Worm (Caenorhabditis elegans): ENCODE results near the gene rgr-1.

The rgr-1 gene

ce11 chrIII:9353814-9354213, 39.7 kb upstream of the rgr-1 start:
- TF ChIP-seq sdc-2 (tag; optimal IDR thresholded peaks at IDR 0.05), result no peak
- no peak for TF ChIP-seq gmeb-2 (tag; optimal IDR thresholded peaks at IDR 0.05)
- TF ChIP-seq lim-6 (tag; optimal IDR thresholded peaks at IDR 0.05), result no peak
- no peak for TF ChIP-seq F13H6.1 (tag; optimal IDR thresholded peaks at IDR 0.05)
- no peak for TF ChIP-seq C08G9.2 (tag; optimal IDR thresholded peaks at IDR 0.05)
- peak; percentile 6 for TF ChIP-seq ceh-2 (tag; optimal IDR thresholded peaks at IDR 0.05)
- peak; percentile 75 for TF ChIP-seq hlh-30 (tag; optimal IDR thresholded peaks at IDR 0.05; ENCODE audit: insufficient read depth)
- TF ChIP-seq che-1 (tag; optimal IDR thresholded peaks at IDR 0.05), result no peak
- TF ChIP-seq tbx-2 (tag; optimal IDR thresholded peaks at IDR 0.05), result no peak
- TF ChIP-seq madf-2 (tag; optimal IDR thresholded peaks at IDR 0.05), result no peak
- TF ChIP-seq ets-4 (tag; optimal IDR thresholded peaks at IDR 0.05), result peak; percentile 5
- peak; percentile 98 for TF ChIP-seq pax-1 (tag; optimal IDR thresholded peaks at IDR 0.05)
- peak; percentile 6 for TF ChIP-seq ceh-31 (tag; optimal IDR thresholded peaks at IDR 0.05)
- TF ChIP-seq ztf-16 (tag; optimal IDR thresholded peaks at IDR 0.05), result no peak
- TF ChIP-seq pros-1 (tag; optimal IDR thresholded peaks at IDR 0.05), result no peak

ce11 chrIII:9355412-9355969, 38.0 kb upstream of the rgr-1 start, which contains the start of gene chtb-1:
Gene chtb-1, minus strand, starts transcription at chrIII:9355462.
- no peak for TF ChIP-seq ceh-31 (tag; optimal IDR thresholded peaks at IDR 0.05)
- no peak for TF ChIP-seq dve-1 (tag; optimal IDR thresholded peaks at IDR 0.05)
- TF ChIP-seq fax-1 (tag; optimal IDR thresholded peaks at IDR 0.05), result no peak
- TF ChIP-seq madf-2 (tag; optimal IDR thresholded peaks at IDR 0.05), result no peak
- TF ChIP-seq hlh-13 (GFP tag; optimal IDR thresholded peaks at IDR 0.05), result no peak

DNA sequence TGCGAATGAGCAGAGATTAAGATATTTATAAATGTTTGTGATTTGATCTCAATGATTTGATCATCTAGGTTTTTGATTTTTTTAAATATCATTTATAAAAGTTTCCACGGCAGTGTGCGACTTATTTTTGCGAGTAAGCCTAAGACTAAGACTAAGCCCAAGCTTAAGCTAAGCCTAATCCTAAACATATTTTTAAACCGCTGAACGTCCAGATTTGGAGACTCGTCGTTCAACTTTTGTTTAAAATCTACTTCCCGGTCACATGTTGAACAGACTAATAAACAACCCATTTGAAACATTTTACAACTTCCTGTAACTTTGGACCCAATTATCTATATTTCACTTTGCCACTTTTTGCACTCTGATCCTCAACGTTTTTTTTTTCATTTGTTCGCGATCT, 34.5 kb upstream of the rgr-1 start, which contains the start of gene K04H4.5:
Gene K04H4.5 (plus strand): TSS at position 301 of the 400 bp plus-strand sequence.
- TF ChIP-seq fax-1 (tag; optimal IDR thresholded peaks at IDR 0.05), result no peak
- no peak for TF ChIP-seq K09A11.1 (tag; optimal IDR thresholded peaks at IDR 0.05; ENCODE audit: insufficient read depth)
- no peak for TF ChIP-seq ceh-34 (tag; optimal IDR thresholded peaks at IDR 0.05)
- TF ChIP-seq ceh-19 (GFP tag; optimal IDR thresholded peaks at IDR 0.05), result no peak
- no peak for TF ChIP-seq ztf-16 (tag; optimal IDR thresholded peaks at IDR 0.05)
- TF ChIP-seq pha-2 (tag; optimal IDR thresholded peaks at IDR 0.05), result no peak
- TF ChIP-seq ama-1 (optimal IDR thresholded peaks at IDR 0.05), result no peak
- no peak for TF ChIP-seq F13H6.1 (tag; optimal IDR thresholded peaks at IDR 0.05)
- no peak for TF ChIP-seq hlh-15 (tag; optimal IDR thresholded peaks at IDR 0.05)
- TF ChIP-seq sox-4 (tag; optimal IDR thresholded peaks at IDR 0.05), result no peak
- no peak for TF ChIP-seq ceh-2 (tag; optimal IDR thresholded peaks at IDR 0.05)
- TF ChIP-seq unc-86 (tag; optimal IDR thresholded peaks at IDR 0.05), result no peak
- no peak for TF ChIP-seq C08G9.2 (tag; optimal IDR thresholded peaks at IDR 0.05)
- TF ChIP-seq dve-1 (tag; optimal IDR thresholded peaks at IDR 0.05), result no peak
- TF ChIP-seq lim-6 (tag; optimal IDR thresholded peaks at IDR 0.05), result no peak
- TF ChIP-seq tbx-2 (tag; optimal IDR thresholded peaks at IDR 0.05), result no peak
- no peak for TF ChIP-seq hlh-6 (tag; optimal IDR thresholded peaks at IDR 0.05)
- no peak for TF ChIP-seq odd-2 (tag; optimal IDR thresholded peaks at IDR 0.05)

DNA sequence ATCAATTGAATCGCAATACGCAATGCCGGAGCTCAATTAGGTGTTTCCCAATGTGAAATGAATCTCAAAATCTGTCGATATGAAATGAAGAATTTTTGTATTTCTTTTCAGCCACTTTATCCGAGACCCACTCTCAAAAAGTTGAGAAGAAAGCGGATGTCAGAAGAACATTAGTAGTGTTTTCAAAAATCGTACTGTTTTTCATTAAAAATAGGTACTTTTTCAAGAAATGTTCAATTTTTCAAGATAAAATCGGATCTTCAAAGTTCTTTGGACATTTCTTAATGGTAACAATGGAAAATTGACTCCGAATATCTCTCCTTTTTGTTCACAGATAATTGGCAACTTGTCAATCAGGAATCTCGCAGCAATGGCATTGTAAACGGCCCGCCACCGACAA, 32.3 kb upstream of the rgr-1 start, which contains the start of gene flp-25:
Gene flp-25 (plus strand): TSS at position 301 of the 400 bp plus-strand sequence.
- TF ChIP-seq pat-9 (tag; optimal IDR thresholded peaks at IDR 0.05) (no peak), C08G9.2 (tag; optimal IDR thresholded peaks at IDR 0.05) (no peak), unc-3 (GFP tag; conservative IDR thresholded peaks at IDR 0.05) (no peak), unc-3 (tag; optimal IDR thresholded peaks at IDR 0.05) (no peak), nhr-11 (tag; optimal IDR thresholded peaks at IDR 0.05) (no peak), pqm-1 (tag; optimal IDR thresholded peaks at IDR 0.05) (no peak), unc-55 (GFP tag; optimal IDR thresholded peaks at IDR 0.05) (no peak), eyg-1 (tag; optimal IDR thresholded peaks at IDR 0.05) (no peak), ceh-6 (GFP tag; optimal IDR thresholded peaks at IDR 0.05) (no peak), hlh-6 (tag; optimal IDR thresholded peaks at IDR 0.05) (no peak), ref-2 (tag; optimal IDR thresholded peaks at IDR 0.05) (no peak), ceh-19 (GFP tag; optimal IDR thresholded peaks at IDR 0.05) (no peak), nhr-232 (tag; optimal IDR thresholded peaks at IDR 0.05) (no peak), unc-42 (tag; optimal IDR thresholded peaks at IDR 0.05) (no peak), pag-3 (tag; optimal IDR thresholded peaks at IDR 0.05; ENCODE audit: borderline replicate concordance) (no peak), dmd-4 (tag; optimal IDR thresholded peaks at IDR 0.05; ENCODE audit: borderline replicate concordance) (no peak), madf-2 (tag; optimal IDR thresholded peaks at IDR 0.05) (no peak), hlh-15 (tag; optimal IDR thresholded peaks at IDR 0.05) (no peak), sox-2 (GFP tag; IDR thresholded peaks at IDR 0.05) (no peak), ttx-3 (tag; optimal IDR thresholded peaks at IDR 0.05) (no peak), ceh-9 (tag; optimal IDR thresholded peaks at IDR 0.05) (no peak)

All from whole organism, late embryonic.